Fruit fly (Drosophila melanogaster) whole organism, embryonic: ENCODE measurements around the gene Prx4.

ENCODE experiments used
- Ada2b ChIP-seq: fragments of 200-800 bp; sonication (Bioruptor generic); IDR thresholded peaks from 2 replicates; pipeline ENCODE4 v1.3.6; 2022; ENCODE audit warnings: missing biosample characterization, missing genetic modification characterization
- Awh ChIP-seq: fragments of 200-800 bp; sonication (Bioruptor generic); IDR thresholded peaks from 2 replicates; pipeline ENCODE4, ENCODE4 v1.3.6; 2022; ENCODE audit warnings: missing biosample characterization, missing genetic modification characterization
- CG10959 ChIP-seq: fragments of 200-800 bp; sonication (Bioruptor generic); IDR thresholded peaks from 2 replicates; pipeline ENCODE4 v1.3.6; 2022; ENCODE audit warnings: missing biosample characterization, missing genetic modification characterization
- CG11560 ChIP-seq: fragments of 200-800 bp; sonication (Bioruptor generic); IDR thresholded peaks from 3 replicates; pipeline ENCODE4 v1.3.6; 2022; ENCODE audit warnings: missing biosample characterization, missing genetic modification characterization
- CG17361 ChIP-seq: fragments of 200-800 bp; sonication (Bioruptor generic); IDR thresholded peaks from 3 replicates; pipeline ENCODE4 v1.3.6; 2022; ENCODE audit warnings: missing biosample characterization, missing genetic modification characterization
- CG17829 ChIP-seq: fragments of 200-800 bp; optimal IDR thresholded peaks from 2 replicates; lab custom pipeline; 2019; ENCODE audit warnings: missing biosample characterization, mild to moderate bottlenecking, missing genetic modification characterization, moderate library complexity
- CG31388 ChIP-seq: fragments of 200-800 bp; sonication (Bioruptor generic); optimal IDR thresholded peaks from 2 replicates; lab custom pipeline; 2016; ENCODE audit warnings: missing biosample characterization, missing genetic modification characterization
- CG31441 ChIP-seq: fragments of 200-800 bp; sonication (Bioruptor generic); IDR thresholded peaks from 2 replicates; pipeline ENCODE4 v1.3.6; 2022; ENCODE audit warnings: missing biosample characterization, missing genetic modification characterization
- CG32532 ChIP-seq: fragments of 200-800 bp; sonication (Bioruptor generic); IDR thresholded peaks from 2 replicates; pipeline ENCODE4 v1.3.6; 2022; ENCODE audit warnings: missing biosample characterization, missing genetic modification characterization
- CG33213 ChIP-seq: fragments of 200-800 bp; sonication (Bioruptor generic); optimal IDR thresholded peaks from 3 replicates; lab custom pipeline; 2016; ENCODE audit warnings: missing biosample characterization, missing genetic modification characterization
- CG3726 ChIP-seq: fragments of 200-800 bp; sonication (Bioruptor generic); IDR thresholded peaks from 3 replicates; pipeline ENCODE4, ENCODE4 v1.3.6; 2022; ENCODE audit warnings: missing biosample characterization, missing genetic modification characterization
- CG4617 ChIP-seq: fragments of 200-800 bp; sonication (Bioruptor generic); optimal IDR thresholded peaks from 3 replicates; lab custom pipeline; 2016; ENCODE audit warnings: missing biosample characterization, missing genetic modification characterization, borderline replicate concordance
- CG4820 ChIP-seq: fragments of 200-800 bp; sonication (Bioruptor generic); optimal IDR thresholded peaks from 3 replicates; lab custom pipeline; 2016; ENCODE audit warnings: missing biosample characterization, missing genetic modification characterization
- CG7357 ChIP-seq: fragments of 200-800 bp; sonication (Bioruptor generic); IDR thresholded peaks from 3 replicates; pipeline ENCODE4 v1.3.6; 2022; ENCODE audit warnings: missing biosample characterization, missing genetic modification characterization
- CG7372 ChIP-seq: fragments of 200-800 bp; sonication (Bioruptor generic); IDR thresholded peaks from 2 replicates; pipeline ENCODE4 v1.3.6; 2022; ENCODE audit warnings: missing biosample characterization, missing genetic modification characterization
- CG7963 ChIP-seq: fragments of 200-800 bp; sonication (Bioruptor generic); IDR thresholded peaks from 3 replicates; pipeline ENCODE4 v1.3.6; 2022; ENCODE audit warnings: missing biosample characterization, missing genetic modification characterization; ENCODE audit not compliant: partially characterized antibody
- CkIIα-i1 ChIP-seq: fragments of 200-800 bp; sonication (Bioruptor generic); IDR thresholded peaks from 2 replicates; pipeline ENCODE4 v1.3.6; 2022; ENCODE audit warnings: missing biosample characterization, missing genetic modification characterization
- Dad ChIP-seq: fragments of 200-800 bp; sonication (Bioruptor generic); optimal IDR thresholded peaks from 3 replicates; lab custom pipeline; 2016; ENCODE audit warnings: missing biosample characterization, missing genetic modification characterization
- Dbx ChIP-seq: fragments of 200-800 bp; sonication (Bioruptor generic); IDR thresholded peaks from 3 replicates; pipeline ENCODE4 v1.3.6; 2022; ENCODE audit warnings: missing biosample characterization, missing genetic modification characterization
- Dfd ChIP-seq, 2 experiments: fragments of >200 bp; optimal IDR thresholded peaks; 2 replicates each; lab custom pipeline; 2017; ENCODE audit warnings: missing biosample characterization in 2 of 2, missing genetic modification characterization in 2 of 2
- E2f2 ChIP-seq: fragments of 200-800 bp; sonication (Bioruptor generic); IDR thresholded peaks from 2 replicates; pipeline ENCODE4 v1.3.6; 2022; ENCODE audit warnings: missing biosample characterization, missing genetic modification characterization
- Lim3 ChIP-seq: fragments of 200-800 bp; sonication (Bioruptor generic); IDR thresholded peaks from 2 replicates; pipeline ENCODE4 v1.3.6; 2022; ENCODE audit warnings: missing biosample characterization, missing genetic modification characterization
- Lpt ChIP-seq: fragments of >200 bp; optimal IDR thresholded peaks from 2 replicates; lab custom pipeline; 2018; ENCODE audit warnings: missing biosample characterization, missing genetic modification characterization
- MTF-1 ChIP-seq: fragments of 200-800 bp; sonication (Bioruptor generic); optimal IDR thresholded peaks from 2 replicates; lab custom pipeline; 2018; ENCODE audit warnings: missing biosample characterization, mild to moderate bottlenecking, missing genetic modification characterization, borderline replicate concordance
- Sox100B ChIP-seq: fragments of 200-800 bp; sonication (Bioruptor generic); optimal IDR thresholded peaks from 3 replicates; lab custom pipeline; 2018; ENCODE audit warnings: missing biosample characterization, mild to moderate bottlenecking, missing genetic modification characterization
- Spps ChIP-seq: fragments of 200-800 bp; sonication (Bioruptor generic); optimal IDR thresholded peaks from 2 replicates; lab custom pipeline; 2018; ENCODE audit warnings: missing biosample characterization, mild to moderate bottlenecking, missing genetic modification characterization
- TFAM ChIP-seq: fragments of 200-800 bp; sonication (Bioruptor generic); optimal IDR thresholded peaks from 2 replicates; lab custom pipeline; 2017; ENCODE audit warnings: missing biosample characterization, missing genetic modification characterization, inconsistent platforms
- ab ChIP-seq: fragments of 200-800 bp; sonication (Bioruptor generic); optimal IDR thresholded peaks from 2 replicates; lab custom pipeline; 2016; ENCODE audit warnings: missing biosample characterization, missing genetic modification characterization
- ara ChIP-seq: fragments of 200-800 bp; sonication (Bioruptor generic); IDR thresholded peaks from 2 replicates; pipeline ENCODE4 v1.3.6; 2022; ENCODE audit warnings: missing biosample characterization, missing genetic modification characterization
- cg ChIP-seq: fragments of 200-800 bp; sonication (Bioruptor generic); optimal IDR thresholded peaks from 3 replicates; lab custom pipeline; 2019; ENCODE audit warnings: missing biosample characterization, mild to moderate bottlenecking, missing genetic modification characterization, moderate library complexity
- ci ChIP-seq: fragments of 200-800 bp; sonication (Bioruptor generic); IDR thresholded peaks from 3 replicates; pipeline ENCODE4 v1.3.6; 2022; ENCODE audit warnings: missing biosample characterization, missing genetic modification characterization
- crol ChIP-seq: fragments of 200-800 bp; sonication (Bioruptor generic); IDR thresholded peaks from 2 replicates; pipeline ENCODE4 v1.3.6; 2022; ENCODE audit warnings: missing biosample characterization, missing genetic modification characterization
- en ChIP-seq: fragments of 200-800 bp; sonication (Bioruptor generic); optimal IDR thresholded peaks from 2 replicates; lab custom pipeline; 2016; ENCODE audit warnings: missing biosample characterization, missing genetic modification characterization
- esg ChIP-seq: fragments of 200-800 bp; sonication (Bioruptor generic); conservative IDR thresholded peaks from 2 replicates; pipeline ENCODE4 v1.3.6; 2022; ENCODE audit warnings: missing biosample characterization, missing genetic modification characterization
- exex ChIP-seq: fragments of 200-800 bp; sonication (Bioruptor generic); optimal IDR thresholded peaks from 4 replicates; lab custom pipeline; 2018; ENCODE audit warnings: missing biosample characterization, mild to moderate bottlenecking, missing genetic modification characterization, moderate library complexity
- gem ChIP-seq: fragments of 200-800 bp; sonication (Bioruptor generic); optimal IDR thresholded peaks from 2 replicates; lab custom pipeline; 2019; ENCODE audit warnings: missing biosample characterization, mild to moderate bottlenecking, missing genetic modification characterization, moderate library complexity
- gsb ChIP-seq: fragments of 200-800 bp; sonication (Bioruptor generic); IDR thresholded peaks from 2 replicates; pipeline ENCODE4 v1.3.6; 2022; ENCODE audit warnings: missing biosample characterization, missing genetic modification characterization
- kah ChIP-seq: fragments of 200-800 bp; sonication (Bioruptor generic); optimal IDR thresholded peaks from 2 replicates; lab custom pipeline; 2018; ENCODE audit warnings: missing biosample characterization, mild to moderate bottlenecking, missing genetic modification characterization
- kni ChIP-seq: fragments of 200-800 bp; sonication (Bioruptor generic); optimal IDR thresholded peaks from 3 replicates; lab custom pipeline; 2017; ENCODE audit warnings: mild to moderate bottlenecking, missing biosample characterization, missing genetic modification reagents, missing genetic modification characterization
- mld ChIP-seq: fragments of 200-800 bp; sonication (Bioruptor generic); IDR thresholded peaks from 3 replicates; pipeline ENCODE4 v1.3.6; 2022; ENCODE audit warnings: missing biosample characterization, missing genetic modification characterization; ENCODE audit not compliant: partially characterized antibody
- odd ChIP-seq: fragments of 200-800 bp; sonication (Bioruptor generic); optimal IDR thresholded peaks from 2 replicates; lab custom pipeline; 2017; ENCODE audit warnings: missing biosample characterization, mild to moderate bottlenecking, missing genetic modification characterization
- sc ChIP-seq, 3 experiments: fragments of >200 bp in 2 of 3; fragments of 200-800 bp in 1 of 3; sonication (Bioruptor generic) in 1 of 3; optimal IDR thresholded peaks; 2 replicates in 2 of 3; 3 replicates in 1 of 3; lab custom pipeline; 2017; ENCODE audit warnings: mild to moderate bottlenecking in 1 of 3, missing biosample characterization in 1 of 3, missing genetic modification characterization in 1 of 3, missing genetic modification reagents in 1 of 3
- sr ChIP-seq: fragments of 200-800 bp; sonication (Bioruptor generic); IDR thresholded peaks from 3 replicates; pipeline ENCODE4 v1.3.6; 2022; ENCODE audit warnings: missing biosample characterization, missing genetic modification characterization
- tap ChIP-seq: fragments of 200-800 bp; optimal IDR thresholded peaks from 3 replicates; lab custom pipeline; 2019; ENCODE audit warnings: missing biosample characterization, mild to moderate bottlenecking, missing genetic modification characterization, moderate library complexity
- tll ChIP-seq, 2 experiments: fragments of 200-800 bp in 1 of 2; fragments of >200 bp in 1 of 2; sonication (Bioruptor generic) in 1 of 2; optimal IDR thresholded peaks; 2 replicates each; lab custom pipeline; 2017 to 2019; ENCODE audit warnings: missing biosample characterization in 2 of 2, missing genetic modification characterization in 2 of 2, mild to moderate bottlenecking in 1 of 2, moderate library complexity in 1 of 2
- toy ChIP-seq: fragments of 200-800 bp; sonication (Bioruptor generic); IDR thresholded peaks from 2 replicates; pipeline ENCODE4 v1.3.6; 2022; ENCODE audit warnings: missing biosample characterization, missing genetic modification characterization
- unc-4 ChIP-seq: fragments of 200-800 bp; sonication (Bioruptor generic); IDR thresholded peaks from 2 replicates; pipeline ENCODE4 v1.3.6; 2022; ENCODE audit warnings: missing biosample characterization, missing genetic modification characterization; ENCODE audit not compliant: partially characterized antibody
- unpg ChIP-seq: fragments of 200-800 bp; sonication (Bioruptor generic); optimal IDR thresholded peaks from 3 replicates; lab custom pipeline; 2018; ENCODE audit warnings: missing biosample characterization, mild to moderate bottlenecking, missing genetic modification characterization, moderate library complexity

The Prx4 gene

DNA sequence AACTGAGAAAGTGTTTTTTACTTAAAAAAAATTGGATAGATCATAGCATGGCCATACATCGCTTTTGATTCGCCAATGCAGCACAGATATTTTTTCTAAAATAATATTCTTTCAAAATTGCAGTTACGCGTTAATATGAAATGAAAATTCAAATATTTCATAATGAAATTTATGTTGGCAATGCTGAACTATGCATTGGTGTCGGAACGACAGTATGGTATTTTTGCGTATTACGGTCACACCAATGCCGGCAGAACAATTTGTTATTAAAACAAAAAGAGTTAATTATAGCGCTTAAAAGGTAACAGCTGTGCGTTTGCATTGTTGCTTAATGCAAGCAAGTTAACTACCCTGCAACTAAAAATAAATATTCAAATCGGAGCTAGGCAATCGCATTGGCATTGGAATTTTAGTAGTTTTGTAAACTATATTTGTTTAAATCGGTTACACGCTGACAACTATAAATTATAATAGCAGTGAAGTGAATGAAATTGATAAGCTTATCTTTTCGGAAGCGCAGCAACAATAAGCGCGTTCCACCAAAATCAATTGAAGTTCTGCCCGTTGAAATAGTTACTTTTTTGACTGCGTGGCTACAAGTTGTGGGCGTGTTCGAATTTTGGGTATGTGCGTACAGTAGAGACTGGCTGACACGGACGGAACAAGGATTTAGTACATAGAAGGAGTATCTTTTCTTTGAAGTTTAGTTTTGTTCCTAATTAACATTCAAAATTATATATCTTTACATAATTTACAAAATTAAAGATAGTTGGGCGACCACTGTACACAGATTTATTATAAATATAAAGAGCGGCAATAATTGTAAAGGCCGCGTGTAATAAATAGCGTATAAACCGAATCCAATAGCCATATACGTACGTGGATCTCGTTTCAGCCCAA, at the start of gene Prx4 (continued):
- peak; percentile 19 for TF ChIP-seq kah
- no peak for TF ChIP-seq Lpt (GFP tag; lab: Kevin White, UChicago)
- TF ChIP-seq CG7963 (GFP tag; lab: Robert Waterston, UW) = no peak
- peak; percentile 43 for TF ChIP-seq MTF-1
- peak; percentile 61; the same call in 1 of the 3 replicates for TF ChIP-seq sr (GFP tag; lab: Robert Waterston, UW)
- TF ChIP-seq CG4617 (GFP tag; lab: Kevin White, UChicago) = no peak
- TF ChIP-seq CG3726 (GFP tag; lab: Robert Waterston, UW) = peak; percentile 71; the same call in 2 of the 3 replicates
- peak; percentile 86 for TF ChIP-seq Awh
- TF ChIP-seq Dad (GFP tag; lab: Kevin White, UChicago) = no peak
- TF ChIP-seq ab (GFP tag; lab: Kevin White, UChicago) = no peak
- peak; percentile 84 for TF ChIP-seq CG32532 (GFP tag; lab: Robert Waterston, UW)
- TF ChIP-seq CG4820 (GFP tag; lab: Kevin White, UChicago) = peak; percentile 31
- peak; percentile 70; the same call in 2 of the 3 replicates for TF ChIP-seq Dbx (GFP tag; lab: Robert Waterston, UW)
- TF ChIP-seq en (GFP tag; lab: Kevin White, UChicago) = no peak
- TF ChIP-seq CkIIα-i1 (GFP tag; lab: Robert Waterston, UW) = peak; percentile 52; the same call in 1 of the 2 replicates
- peak; percentile 48; the same call in 1 of the 2 replicates for TF ChIP-seq CG10959
- no peak for TF ChIP-seq crol (GFP tag; lab: Robert Waterston, UW)
- peak; percentile 77 for TF ChIP-seq tap (tag; lab: Kevin White, UChicago)
- peak; percentile 65 for TF ChIP-seq CG7372 (GFP tag; lab: Robert Waterston, UW)
- peak; percentile 84 for TF ChIP-seq unpg (GFP tag; lab: Kevin White, UChicago)
- no peak for TF ChIP-seq TFAM (GFP tag; lab: Kevin White, UChicago)
- TF ChIP-seq mld (GFP tag; lab: Robert Waterston, UW) = no peak
- TF ChIP-seq exex (tag; lab: Kevin White, UChicago) = peak; percentile 48
- TF ChIP-seq Spps (tag; lab: Kevin White, UChicago) = peak; percentile 50
- peak; percentile 60 for TF ChIP-seq E2f2 (GFP tag; lab: Robert Waterston, UW)
- no peak for TF ChIP-seq CG31388
- TF ChIP-seq cg (GFP tag; lab: Kevin White, UChicago) = no peak
- TF ChIP-seq ara (GFP tag; lab: Robert Waterston, UW) = peak; percentile 60; the same call in 1 of the 2 replicates
- TF ChIP-seq toy (GFP tag; lab: Robert Waterston, UW) = no peak
- peak; percentile 44; the same call in 2 of the 3 replicates for TF ChIP-seq CG7357 (GFP tag; lab: Robert Waterston, UW)
- TF ChIP-seq unc-4 (GFP tag; lab: Robert Waterston, UW) = no peak
- peak; percentile 50; the same call in 1 of the 3 replicates for TF ChIP-seq CG17361 (GFP tag; lab: Robert Waterston, UW)
- peak; percentile 54; the same call in 2 of the 3 replicates for TF ChIP-seq CG11560 (tag; lab: Robert Waterston, UW)
- peak; percentile 49 for TF ChIP-seq odd (GFP tag; lab: Kevin White, UChicago)
- peak; percentile 76 for TF ChIP-seq Ada2b
- TF ChIP-seq tll (GFP tag; optimal IDR thresholded peaks at IDR 0.05; lab: Kevin White, UChicago) = no peak
- TF ChIP-seq sc (optimal IDR thresholded peaks at IDR 0.05; lab: Kevin White, UChicago) = no peak
- TF ChIP-seq sc (GFP tag; optimal IDR thresholded peaks at IDR 0.05; lab: Kevin White, UChicago) = peak; percentile 17
- TF ChIP-seq CG17829 (tag; lab: Kevin White, UChicago) = peak; percentile 60
- no peak for TF ChIP-seq kni (GFP tag; lab: Kevin White, UChicago)
- peak; percentile 49 for TF ChIP-seq Sox100B (GFP tag; lab: Kevin White, UChicago)
- peak; percentile 86 for TF ChIP-seq gem (tag; lab: Kevin White, UChicago)
- TF ChIP-seq Dfd (GFP tag; optimal IDR thresholded peaks at IDR 0.05; lab: Kevin White, UChicago) = no peak
- peak; percentile 70 for TF ChIP-seq esg
- peak; percentile 89 for TF ChIP-seq ci
- TF ChIP-seq CG31441 (GFP tag; lab: Robert Waterston, UW) = peak; percentile 76
- TF ChIP-seq gsb (GFP tag; lab: Robert Waterston, UW) = no peak
- TF ChIP-seq Lim3 (GFP tag; lab: Robert Waterston, UW) = no peak
- no peak for TF ChIP-seq CG33213
